Worm (Caenorhabditis elegans) whole organism, young adult: ENCODE results near the gene K12H4.6.

Experiments
- F57C9.4 ChIP-seq: sonication (generic microtip); optimal IDR thresholded peaks from 2 replicates; lab custom pipeline; 2017; ENCODE audit warnings: mild to moderate bottlenecking, missing genetic modification characterization, missing compliant biosample characterization
- T07F8.4 ChIP-seq: sonication (generic microtip); optimal IDR thresholded peaks from 2 replicates; lab custom pipeline; 2016; ENCODE audit warnings: mild to moderate bottlenecking, missing genetic modification characterization, moderate library complexity, missing compliant biosample characterization
- somi-1 ChIP-seq: fragments of 200-800 bp; sonication (Bioruptor generic); optimal IDR thresholded peaks from 2 replicates; lab custom pipeline; 2018; ENCODE audit warnings: mild to moderate bottlenecking, missing genetic modification characterization, missing compliant biosample characterization

DNA sequence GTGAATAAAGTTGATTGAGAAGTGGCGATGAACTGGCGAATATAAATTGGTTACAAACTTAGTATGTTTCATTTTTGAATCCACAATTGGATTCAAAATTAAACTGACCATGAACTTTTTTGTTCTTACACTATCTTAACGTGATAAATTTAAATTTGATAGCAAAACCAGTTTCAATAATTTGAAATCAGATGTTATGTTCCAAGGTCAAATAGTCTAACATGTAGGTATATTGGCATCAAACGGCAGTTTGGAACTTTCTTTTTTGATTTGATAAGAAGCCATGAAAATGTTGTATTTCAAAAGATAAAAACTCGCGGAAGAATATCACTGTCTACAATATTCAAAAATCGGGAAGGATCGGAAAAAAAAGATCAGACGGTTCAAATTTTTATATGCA, 6.6 kb downstream of the K12H4.6 start:
- TF ChIP-seq somi-1 (GFP tag; lab: Kevin White, UChicago) (no peak), F57C9.4 (tag; lab: Kevin White, UChicago) (no peak), T07F8.4 (tag; lab: Kevin White, UChicago) (no peak)
